Worm (Caenorhabditis elegans): ENCODE measurements around the gene F41H8.1.
"Not testable (repeated sequence)": the region's sequence is repeated elsewhere in the genome, so short reads cannot be mapped to it uniquely, and the experiment has no call there.

Gene F41H8.1

ce11 chrV:820629-821028 is 12.8 kb upstream of the F41H8.1 start, which contains the start of gene srx-32:
Gene srx-32 (minus strand): TSS chrV:820729.
- TF ChIP-seq mcd-1 (GFP tag; IDR thresholded peaks at IDR 0.05); ztf-3 (GFP tag; optimal IDR thresholded peaks at IDR 0.05); nhr-120 (GFP tag; IDR thresholded peaks at IDR 0.05): not testable (repeated sequence)

- not testable (repeated sequence) for TF ChIP-seq C06A6.2 (GFP tag; conservative IDR thresholded peaks at IDR 0.05); egrh-3 (GFP tag; IDR thresholded peaks at IDR 0.05); ztf-25 (GFP tag; IDR thresholded peaks at IDR 0.05)
Observed at ce11 chrV:822922-823321, 10.5 kb upstream of the F41H8.1 start, which contains the start of gene srx-31. Gene srx-31 (minus strand): TSS chrV:823022.

- no peak for TF ChIP-seq nhr-179 (tag; optimal IDR thresholded peaks at IDR 0.05)
Observed at ce11 chrV:826097-826496, 7.4 kb upstream of the F41H8.1 start, which contains the start of gene F41H8.2. Gene F41H8.2 (plus strand): TSS chrV:826397.

ce11 chrV:838984-839471 is 5.6 kb downstream of the F41H8.1 start, which contains the start of the genes K09C6.7 and K09C6.10:
Gene K09C6.7 (minus strand): TSS chrV:839084.
Gene K09C6.10 (plus strand): TSS chrV:839421.
- TF ChIP-seq Y53G8AR.9 (GFP tag; conservative IDR thresholded peaks at IDR 0.05); lsy-27 (tag; optimal IDR thresholded peaks at IDR 0.05; ENCODE audit: borderline replicate concordance, insufficient read depth); attf-3 (GFP tag; conservative IDR thresholded peaks at IDR 0.05): not testable (repeated sequence)

- TF ChIP-seq D2030.7 (GFP tag; IDR thresholded peaks at IDR 0.05) (0 out of 2 replicates have a peak, but pooled peaks have one; percentile 14), chd-7 (tag; optimal IDR thresholded peaks at IDR 0.05) (no peak), zim-3 (tag; optimal IDR thresholded peaks at IDR 0.05) (no peak), Y56A3A.18 (GFP tag; IDR thresholded peaks at IDR 0.05) (no peak), ztf-6 (GFP tag; IDR thresholded peaks at IDR 0.05) (no peak), F37B4.10 (GFP tag; IDR thresholded peaks at IDR 0.05) (no peak), aptf-3 (GFP tag; IDR thresholded peaks at IDR 0.05) (no peak), mel-28 (tag; optimal IDR thresholded peaks at IDR 0.05; ENCODE audit: borderline replicate concordance) (no peak), egrh-3 (GFP tag; IDR thresholded peaks at IDR 0.05) (peak; percentile 100), unc-130 (GFP tag; optimal IDR thresholded peaks at IDR 0.05) (no peak), Y79H2A.3 (GFP tag; conservative IDR thresholded peaks at IDR 0.05) (no peak), mcd-1 (GFP tag; IDR thresholded peaks at IDR 0.05) (peak; percentile 59; the same call in 1 of the 2 replicates), hlh-12 (tag; optimal IDR thresholded peaks at IDR 0.05) (no peak), xnd-1 (tag; optimal IDR thresholded peaks at IDR 0.05) (no peak), zfh-2 (GFP tag; conservative IDR thresholded peaks at IDR 0.05) (peak; percentile 89), bed-1 (GFP tag; IDR thresholded peaks at IDR 0.05) (no peak)
Observed at ce11 chrV:842611-843010, 9.1 kb downstream of the F41H8.1 start.

ce11 chrV:843118-843517 is 9.7 kb downstream of the F41H8.1 start, which contains the start of gene K09C6.8:
Gene K09C6.8 (minus strand): TSS chrV:843218.
- TF ChIP-seq lin-35 (GFP tag; optimal IDR thresholded peaks at IDR 0.05); F57C9.4 (tag; optimal IDR thresholded peaks at IDR 0.05); unc-62 (GFP tag; optimal IDR thresholded peaks at IDR 0.05): not testable (repeated sequence)

ce11 chrV:847521-847920 is 14.1 kb downstream of the F41H8.1 start, which contains the start of gene srbc-13:
Gene srbc-13 (plus strand): TSS chrV:847821.
- TF ChIP-seq ztf-6 (GFP tag; IDR thresholded peaks at IDR 0.05) = no peak
- no peak for TF ChIP-seq snpc-4 (GFP tag; optimal IDR thresholded peaks at IDR 0.05)
- no peak for TF ChIP-seq snpc-4 (tag; optimal IDR thresholded peaks at IDR 0.05)
- TF ChIP-seq ztf-28 (GFP tag; IDR thresholded peaks at IDR 0.05) = no peak
- no peak for TF ChIP-seq lin-26 (GFP tag; IDR thresholded peaks at IDR 0.05)
- no peak for TF ChIP-seq B0336.3 (GFP tag; IDR thresholded peaks at IDR 0.05)
- no peak for TF ChIP-seq unc-130 (GFP tag; optimal IDR thresholded peaks at IDR 0.05)
- no peak for TF ChIP-seq K11D2.4 (GFP tag; IDR thresholded peaks at IDR 0.05)
- no peak for TF ChIP-seq nhr-179 (tag; optimal IDR thresholded peaks at IDR 0.05)
